Fruit fly (Drosophila melanogaster): ENCODE results near the gene COX8.

COX8 gene

dm6 chr3L:21507354-21507928, 31.8 kb downstream of the COX8 start, which contains the start of the genes Glg1 and M6:
Gene Glg1, minus strand, starts transcription at chr3L:21507538.
Gene M6, plus strand, starts transcription at chr3L:21507852.
- TF ChIP-seq CG10209 (GFP tag; optimal IDR thresholded peaks at IDR 0.05), result peak; percentile 55
- TF ChIP-seq CHES-1-like (GFP tag; optimal IDR thresholded peaks at IDR 0.05), result peak; percentile 38
- TF ChIP-seq klu (GFP tag; IDR thresholded peaks at IDR 0.05), result no peak
- TF ChIP-seq slbo (GFP tag; IDR thresholded peaks at IDR 0.05), result peak; percentile 85
- TF ChIP-seq CG5245 (GFP tag; optimal IDR thresholded peaks at IDR 0.05), result no peak
- TF ChIP-seq corto (GFP tag; optimal IDR thresholded peaks at IDR 0.05), result peak; percentile 50
- TF ChIP-seq CG31224 (GFP tag; IDR thresholded peaks at IDR 0.05), result 0 out of 2 replicates have a peak, but pooled peaks have one; percentile 41
- TF ChIP-seq CG4424 (GFP tag; optimal IDR thresholded peaks at IDR 0.05), result peak; percentile 71
- peak; percentile 35; the same call in 1 of the 2 replicates for TF ChIP-seq HLH3B (GFP tag; IDR thresholded peaks at IDR 0.05)
- TF ChIP-seq CG9437 (GFP tag; optimal IDR thresholded peaks at IDR 0.05), result peak; percentile 38
- no peak for TF ChIP-seq seq (GFP tag; IDR thresholded peaks at IDR 0.05)
- peak; percentile 21 for TF ChIP-seq D19B (GFP tag; optimal IDR thresholded peaks at IDR 0.05)
- peak; percentile 54; the same call in 2 of the 3 replicates for TF ChIP-seq CG11695 (GFP tag; IDR thresholded peaks at IDR 0.05)
- no peak for TF ChIP-seq CG31388 (GFP tag; optimal IDR thresholded peaks at IDR 0.05)
- TF ChIP-seq Asciz (GFP tag; optimal IDR thresholded peaks at IDR 0.05), result peak; percentile 39
- TF ChIP-seq CG12104 (GFP tag; optimal IDR thresholded peaks at IDR 0.05), result no peak
- TF ChIP-seq CG3995 (GFP tag; optimal IDR thresholded peaks at IDR 0.05), result peak; percentile 80
- peak; percentile 63 for TF ChIP-seq CTCF (GFP tag; optimal IDR thresholded peaks at IDR 0.05)
- TF ChIP-seq Dfd (GFP tag; optimal IDR thresholded peaks at IDR 0.05), result no peak
- TF ChIP-seq CG17361 (GFP tag; IDR thresholded peaks at IDR 0.05), result peak; percentile 84
- TF ChIP-seq Bgb (GFP tag; IDR thresholded peaks at IDR 0.05; ENCODE audit: partially characterized antibody), result peak; percentile 94
- peak; percentile 25 for TF ChIP-seq Mad (GFP tag; optimal IDR thresholded peaks at IDR 0.05)
- TF ChIP-seq CG4730 (GFP tag; IDR thresholded peaks at IDR 0.05), result no peak
- no peak for TF ChIP-seq sima (GFP tag; optimal IDR thresholded peaks at IDR 0.05)
- TF ChIP-seq HLH54F (GFP tag; optimal IDR thresholded peaks at IDR 0.05), result peak; percentile 76
- TF ChIP-seq Nf-YC (tag; optimal IDR thresholded peaks at IDR 0.05), result peak; percentile 64
- no peak for TF ChIP-seq CG10959 (GFP tag; IDR thresholded peaks at IDR 0.05)
- TF ChIP-seq Usf (GFP tag; optimal IDR thresholded peaks at IDR 0.05), result peak; percentile 19
- peak; percentile 96 for TF ChIP-seq row (GFP tag; IDR thresholded peaks at IDR 0.05)
- TF ChIP-seq Fer2 (tag; optimal IDR thresholded peaks at IDR 0.05), result peak; percentile 16
- TF ChIP-seq Doc3 (GFP tag; IDR thresholded peaks at IDR 0.05; ENCODE audit: partially characterized antibody), result peak; percentile 94
- TF ChIP-seq CG4707 (GFP tag; optimal IDR thresholded peaks at IDR 0.05), result no peak
- TF ChIP-seq CG30431 (GFP tag; optimal IDR thresholded peaks at IDR 0.05), result no peak
- TF ChIP-seq vfl (GFP tag; optimal IDR thresholded peaks at IDR 0.05), result peak; percentile 57
- peak; percentile 15 for TF ChIP-seq da (GFP tag; optimal IDR thresholded peaks at IDR 0.05)
- peak; percentile 42 for TF ChIP-seq HmgD (GFP tag; optimal IDR thresholded peaks at IDR 0.05)
- peak; percentile 81 for TF ChIP-seq lilli (GFP tag; optimal IDR thresholded peaks at IDR 0.05)
- TF ChIP-seq CG1233 (GFP tag; optimal IDR thresholded peaks at IDR 0.05), result peak; percentile 44
- TF ChIP-seq Dbx (GFP tag; IDR thresholded peaks at IDR 0.05), result peak; percentile 74
- peak; percentile 82 for TF ChIP-seq CG30403 (GFP tag; optimal IDR thresholded peaks at IDR 0.05)
- TF ChIP-seq dmrt99B (tag; optimal IDR thresholded peaks at IDR 0.05), result peak; percentile 55
- TF ChIP-seq chn (GFP tag; optimal IDR thresholded peaks at IDR 0.05), result peak; percentile 68
- peak; percentile 76 for TF ChIP-seq trem (tag; optimal IDR thresholded peaks at IDR 0.05)
- 0 out of 2 replicates have a peak, but pooled peaks have one; percentile 25 for TF ChIP-seq crol (GFP tag; IDR thresholded peaks at IDR 0.05)
- peak; percentile 86 for TF ChIP-seq CG12659 (GFP tag; optimal IDR thresholded peaks at IDR 0.05)
- no peak for TF ChIP-seq danr (GFP tag; IDR thresholded peaks at IDR 0.05)
- peak; percentile 94 for TF ChIP-seq tna (GFP tag; IDR thresholded peaks at IDR 0.05; ENCODE audit: partially characterized antibody)
- peak; percentile 55 for TF ChIP-seq E2f2 (GFP tag; IDR thresholded peaks at IDR 0.05)
- peak; percentile 83 for TF ChIP-seq CoRest (tag; optimal IDR thresholded peaks at IDR 0.05)
- peak; percentile 37 for TF ChIP-seq gro (GFP tag; optimal IDR thresholded peaks at IDR 0.05)
- TF ChIP-seq CG11085 (GFP tag; IDR thresholded peaks at IDR 0.05), result peak; percentile 36; the same call in 1 of the 2 replicates
- peak; percentile 42 for TF ChIP-seq CG1647 (GFP tag; optimal IDR thresholded peaks at IDR 0.05)

All from whole organism, embryonic.